Worm (Caenorhabditis elegans): ENCODE data around the gene trim-21.

- TF ChIP-seq nhr-111 (GFP tag; optimal IDR thresholded peaks at IDR 0.05), result no peak
- TF ChIP-seq zip-2 (tag; optimal IDR thresholded peaks at IDR 0.05), result no peak
- TF ChIP-seq lin-13 (GFP tag; optimal IDR thresholded peaks at IDR 0.05), result no peak
- no peak for TF ChIP-seq zfp-2 (tag; optimal IDR thresholded peaks at IDR 0.05)
- no peak for TF ChIP-seq nhr-102 (tag; optimal IDR thresholded peaks at IDR 0.05)
- TF ChIP-seq pha-4 (GFP tag; IDR thresholded peaks at IDR 0.05), result no peak
- TF ChIP-seq pha-4 (tag; optimal IDR thresholded peaks at IDR 0.05), result no peak
- TF ChIP-seq snpc-4 (tag; optimal IDR thresholded peaks at IDR 0.05), result no peak
- TF ChIP-seq dmd-8 (GFP tag; IDR thresholded peaks at IDR 0.05), result no peak
- TF ChIP-seq nhr-48 (tag; optimal IDR thresholded peaks at IDR 0.05), result no peak
- no peak for TF ChIP-seq lim-7 (GFP tag; IDR thresholded peaks at IDR 0.05)
- no peak for TF ChIP-seq aly-2 (tag; optimal IDR thresholded peaks at IDR 0.05)
- TF ChIP-seq aha-1 (tag), result no peak
- no peak for TF ChIP-seq Y105C5A.15 (GFP tag; IDR thresholded peaks at IDR 0.05)
- no peak for TF ChIP-seq ceh-28 (tag; optimal IDR thresholded peaks at IDR 0.05)
These were observed 32.8 kb downstream of the trim-21 start, which contains the start of gene K09F6.11 for ce11 chrII:2279839-2280238.
